Worm (Caenorhabditis elegans): ENCODE measurements around the gene pcca-1.

Gene pcca-1

DNA sequence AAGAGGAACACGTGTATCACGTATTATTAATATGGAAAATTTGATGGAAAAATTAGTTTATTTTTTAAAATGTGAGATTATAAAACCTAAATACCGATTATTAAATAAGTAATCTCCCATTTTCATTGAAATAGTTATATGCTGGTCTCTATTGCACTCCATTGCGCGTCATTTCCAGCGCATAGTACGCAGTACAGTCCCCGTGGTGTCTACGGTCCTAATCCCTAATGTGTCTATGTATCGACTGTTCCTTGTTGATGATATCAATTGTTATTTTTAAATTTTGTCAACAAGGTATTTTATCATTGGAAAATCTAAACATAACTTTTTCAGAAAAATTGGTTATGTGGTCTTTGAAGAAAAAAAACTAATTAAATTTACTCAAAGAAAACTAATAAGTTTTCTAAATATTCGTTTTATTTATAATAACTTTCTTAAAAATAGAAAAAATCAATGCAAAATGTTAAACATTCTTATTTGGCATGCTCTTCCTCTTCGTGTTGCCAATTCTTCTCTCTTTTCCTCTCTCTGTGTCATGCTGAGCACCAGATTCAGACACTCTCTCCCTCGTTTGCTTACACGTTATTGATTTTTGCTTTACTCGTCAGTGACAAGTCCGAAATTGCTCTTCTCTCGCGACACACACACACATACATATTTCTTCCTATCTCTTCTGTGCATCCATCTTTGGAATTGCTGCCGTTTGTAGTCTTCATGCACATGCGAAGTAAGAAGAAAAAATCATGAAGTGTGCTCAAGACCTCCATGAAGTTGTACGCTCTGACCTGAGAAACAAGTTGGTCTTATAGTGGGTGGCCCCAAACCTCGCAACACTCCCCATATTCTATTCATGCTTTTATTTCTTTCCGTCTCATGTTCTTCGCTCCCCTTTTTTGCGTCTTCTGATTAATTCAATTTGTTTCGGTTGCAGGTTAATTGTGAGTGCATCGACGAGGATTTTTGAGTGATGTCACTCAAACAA is 21.5 kb upstream of the pcca-1 start, which contains the start of gene unc-18:
Gene unc-18 (plus strand): TSS at position 932 of the 982 bp plus-strand sequence.
- no peak for TF ChIP-seq cnd-1 (tag; optimal IDR thresholded peaks at IDR 0.05)
- TF ChIP-seq hlh-1 (tag; optimal IDR thresholded peaks at IDR 0.05), result no peak
- no peak for TF ChIP-seq lin-32 (GFP tag; optimal IDR thresholded peaks at IDR 0.05)
- TF ChIP-seq unc-62 (GFP tag; optimal IDR thresholded peaks at IDR 0.05), result peak; percentile 47
- TF ChIP-seq ces-1 (GFP tag; optimal IDR thresholded peaks at IDR 0.05), result peak; percentile 83
- TF ChIP-seq nhr-237 (tag; optimal IDR thresholded peaks at IDR 0.05), result no peak

DNA sequence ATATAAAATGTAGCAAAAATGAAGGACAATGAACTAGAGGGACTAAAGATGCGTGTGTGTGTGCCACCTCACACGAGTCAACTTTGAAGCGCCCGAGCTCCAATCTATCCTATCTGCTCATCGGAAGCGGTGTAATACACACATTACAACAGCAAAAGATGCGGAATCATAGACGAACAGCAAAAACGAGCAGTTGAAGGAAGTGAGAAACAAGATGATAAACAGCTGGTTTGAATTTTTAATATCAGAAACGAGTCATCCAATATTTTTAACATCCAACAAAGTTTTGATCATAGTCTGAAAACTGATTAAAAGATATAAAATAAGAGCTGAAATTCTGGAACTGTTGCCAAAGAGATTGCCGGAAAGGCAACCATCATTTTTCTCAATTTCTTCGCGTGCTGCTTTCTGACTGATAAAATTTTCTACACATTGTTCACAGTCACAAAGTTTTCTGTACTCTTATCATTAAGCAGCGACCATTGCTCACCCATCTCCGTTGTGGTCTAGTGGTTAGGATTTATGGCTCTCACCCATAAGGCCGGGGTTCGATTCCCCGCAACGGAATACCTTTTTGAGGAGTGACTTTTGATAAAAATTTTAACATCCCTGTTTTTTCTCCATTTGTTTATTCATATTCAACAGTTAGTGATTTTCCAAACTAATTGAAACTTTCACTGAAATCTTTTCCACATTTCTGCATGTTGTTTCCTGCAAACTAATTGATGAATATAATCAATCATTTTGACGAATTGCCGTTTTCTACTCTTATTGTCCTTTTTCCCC is 20.0 kb upstream of the pcca-1 start, which contains the start of gene stn-2:
Gene stn-2 (minus strand): TSS at position 75 of the 786 bp plus-strand sequence.
- TF ChIP-seq ztf-11 (tag; optimal IDR thresholded peaks at IDR 0.05) (no peak), lin-13 (tag; optimal IDR thresholded peaks at IDR 0.05) (no peak), sptf-1 (tag; optimal IDR thresholded peaks at IDR 0.05) (no peak), pha-4 (tag; optimal IDR thresholded peaks at IDR 0.05) (no peak), mab-5 (tag; optimal IDR thresholded peaks at IDR 0.05) (no peak), mls-2 (tag; optimal IDR thresholded peaks at IDR 0.05) (no peak), hlh-1 (tag; optimal IDR thresholded peaks at IDR 0.05) (peak; percentile 87), drap-1 (GFP tag; optimal IDR thresholded peaks at IDR 0.05) (no peak), ceh-43 (GFP tag; optimal IDR thresholded peaks at IDR 0.05) (no peak), unc-120 (tag; optimal IDR thresholded peaks at IDR 0.05; ENCODE audit: poor library complexity, severe bottlenecking) (peak; percentile 43), nhr-237 (tag; optimal IDR thresholded peaks at IDR 0.05) (no peak)

DNA sequence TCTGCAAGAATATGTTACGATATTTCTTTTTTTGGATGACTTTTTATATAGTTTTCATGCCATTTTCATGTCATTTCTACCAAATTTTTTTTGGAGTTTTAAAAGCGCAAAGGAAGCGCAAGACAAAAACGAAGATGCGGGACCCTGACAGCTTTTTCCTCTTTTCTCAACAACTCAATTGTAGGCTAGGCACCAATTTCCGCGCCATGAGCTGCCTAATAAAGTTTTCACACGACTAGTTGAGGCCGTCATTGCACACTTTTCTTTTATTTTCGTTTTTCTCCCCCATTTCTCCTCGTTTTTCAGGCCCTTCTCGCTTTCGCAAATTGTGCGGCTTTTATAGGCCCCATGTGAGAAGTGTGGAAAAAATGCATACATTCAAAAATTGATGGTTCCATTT is 19.0 kb upstream of the pcca-1 start:
- TF ChIP-seq ces-1 (GFP tag; optimal IDR thresholded peaks at IDR 0.05), result peak; percentile 87
- no peak for TF ChIP-seq hlh-1 (tag; optimal IDR thresholded peaks at IDR 0.05)

DNA sequence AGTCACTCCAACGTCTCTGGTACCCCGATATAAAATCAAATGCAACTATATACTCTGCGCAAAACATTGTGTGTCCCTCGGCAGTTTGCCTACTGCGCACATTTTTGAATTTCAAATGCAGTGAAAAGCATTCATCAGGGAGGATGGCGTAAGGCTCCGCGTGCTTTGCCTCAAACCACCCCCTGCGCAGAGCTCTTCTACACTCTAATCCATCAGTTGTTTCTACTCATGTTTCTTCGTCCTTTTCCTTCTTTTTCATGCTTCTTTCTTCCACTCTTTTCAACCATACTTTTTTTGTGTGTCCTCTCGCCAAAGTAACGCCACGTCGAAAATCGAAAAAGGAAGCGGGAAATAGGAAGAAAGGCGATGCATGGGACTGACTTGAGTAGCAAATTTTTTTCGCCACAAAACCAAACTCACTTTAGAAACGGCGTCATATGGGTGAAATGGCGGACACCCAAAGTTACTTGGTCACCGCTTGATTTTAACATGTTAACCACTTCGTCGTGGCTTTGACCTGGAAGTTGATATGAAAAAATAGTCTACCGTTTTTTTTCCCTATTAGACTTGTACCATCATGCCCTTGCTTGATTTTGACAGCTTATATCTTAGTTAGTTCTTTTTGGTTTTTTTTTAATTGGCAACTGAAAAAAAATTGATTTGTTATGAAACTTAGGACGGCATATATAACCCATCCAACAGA is 17.8 kb upstream of the pcca-1 start:
- TF ChIP-seq zip-8 (tag; optimal IDR thresholded peaks at IDR 0.05), result no peak
- peak; percentile 20 for TF ChIP-seq ces-1 (GFP tag; optimal IDR thresholded peaks at IDR 0.05)

DNA sequence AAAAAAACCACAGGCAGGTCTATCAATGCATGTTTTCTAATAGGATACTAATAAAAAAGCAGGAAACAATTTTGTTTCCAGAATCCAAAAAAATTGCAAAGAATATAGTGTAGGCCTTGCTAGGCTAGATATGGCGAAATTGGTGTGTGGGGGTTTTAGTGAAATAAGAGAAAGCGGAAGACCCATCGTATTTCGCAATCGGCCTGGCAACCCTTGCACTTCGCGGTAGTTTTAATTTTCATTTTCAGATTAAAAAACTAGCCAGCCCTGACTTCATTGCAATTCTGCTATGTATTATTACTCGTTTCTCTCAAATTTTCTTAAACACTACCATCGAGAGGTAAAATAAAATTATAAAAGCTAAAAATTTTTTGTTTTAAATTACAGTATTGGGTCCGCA is 14.1 kb upstream of the pcca-1 start:
- TF ChIP-seq ceh-83 (GFP tag; optimal IDR thresholded peaks at IDR 0.05) (no peak), sptf-1 (tag; optimal IDR thresholded peaks at IDR 0.05) (no peak), unc-120 (tag; optimal IDR thresholded peaks at IDR 0.05; ENCODE audit: poor library complexity, severe bottlenecking) (no peak), ceh-39 (tag; optimal IDR thresholded peaks at IDR 0.05) (no peak), mab-5 (tag; optimal IDR thresholded peaks at IDR 0.05) (no peak), unc-62 (GFP tag; optimal IDR thresholded peaks at IDR 0.05) (no peak)

DNA sequence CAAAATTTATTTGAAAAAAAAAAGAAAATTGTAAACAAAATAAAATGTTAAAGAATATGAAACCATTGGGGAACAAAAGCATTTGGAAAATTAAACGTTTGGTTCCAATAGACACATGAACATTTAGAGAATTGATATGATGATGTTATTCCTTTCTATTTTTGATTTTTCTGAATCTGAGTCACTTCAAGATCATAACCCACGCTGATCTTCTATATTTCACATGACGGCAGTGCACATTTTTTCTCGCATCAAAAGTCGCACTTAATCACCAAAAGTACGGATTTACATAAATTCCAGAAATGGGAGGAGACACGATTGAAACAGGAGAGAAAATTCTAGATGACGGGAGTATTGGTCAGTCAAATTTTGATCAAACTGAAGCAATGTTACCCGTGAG is 11.9 kb upstream of the pcca-1 start, which contains the start of gene F27D9.2:
Gene F27D9.2 (plus strand): TSS at position 301 of the 400 bp plus-strand sequence.
- TF ChIP-seq sptf-1 (tag; optimal IDR thresholded peaks at IDR 0.05), result no peak

DNA sequence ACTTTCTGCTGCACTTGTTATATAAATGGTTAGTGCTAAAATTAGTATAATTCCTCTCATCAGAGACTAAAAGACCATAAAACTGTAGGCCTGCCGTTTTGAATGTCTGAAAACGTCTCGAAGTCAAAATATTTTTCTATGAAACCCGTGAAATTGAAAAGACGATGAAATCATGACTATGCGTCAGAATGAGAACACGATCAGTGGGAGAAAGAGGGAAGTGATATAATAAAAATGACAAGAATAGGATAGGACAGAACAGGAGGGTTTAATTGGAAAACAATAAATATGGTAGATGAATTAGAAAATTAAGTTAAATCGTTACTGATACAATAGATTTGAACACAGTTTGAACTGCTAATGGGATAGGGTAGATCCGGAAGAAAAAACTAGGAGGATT is 9.9 kb upstream of the pcca-1 start, which contains the start of gene F27D9.7:
Gene F27D9.7 (minus strand): TSS at position 101 of the 400 bp plus-strand sequence.
- TF ChIP-seq nhr-12 (tag; optimal IDR thresholded peaks at IDR 0.05), result no peak

DNA sequence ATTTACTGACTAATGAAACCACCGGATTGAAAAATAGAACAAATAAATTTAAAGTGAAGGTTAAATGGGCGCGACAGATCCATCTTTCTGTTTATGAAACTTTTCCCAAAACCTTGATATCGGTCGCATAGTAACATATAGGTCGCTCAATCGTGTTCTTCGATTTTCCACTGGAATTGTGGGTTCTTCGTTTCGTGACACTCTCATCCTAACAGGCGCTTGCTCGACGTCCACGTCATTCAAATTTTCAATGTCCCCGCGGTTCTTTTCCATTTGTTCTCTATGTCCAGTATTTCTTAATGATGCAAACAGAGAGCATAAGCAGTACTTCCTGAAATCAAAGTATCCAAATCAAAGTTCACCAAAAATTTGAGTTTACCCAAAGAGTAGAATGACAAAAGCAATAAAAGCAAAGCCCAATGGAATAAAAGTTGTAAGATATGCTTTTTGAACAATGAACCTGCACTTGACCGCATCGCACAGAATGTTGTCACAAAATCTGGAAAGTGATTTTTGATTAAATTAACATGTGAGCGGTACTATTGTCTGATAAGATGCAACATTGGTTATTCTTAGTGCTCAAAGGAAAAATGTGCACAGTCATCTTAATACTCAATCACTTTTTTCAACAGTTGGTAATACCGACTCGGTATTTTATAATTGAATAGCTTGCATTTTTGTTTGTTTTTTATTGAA is 6.8 kb upstream of the pcca-1 start, which contains the start of gene F27D9.13:
Gene F27D9.13 (minus strand): TSS at position 51 of the 696 bp plus-strand sequence.
- TF ChIP-seq pha-4 (tag; optimal IDR thresholded peaks at IDR 0.05), result no peak
- TF ChIP-seq nhr-28 (tag; optimal IDR thresholded peaks at IDR 0.05), result no peak
- no peak for TF ChIP-seq nhr-12 (tag; optimal IDR thresholded peaks at IDR 0.05)
- TF ChIP-seq ceh-43 (GFP tag; optimal IDR thresholded peaks at IDR 0.05), result no peak
- TF ChIP-seq mep-1 (tag; optimal IDR thresholded peaks at IDR 0.05), result no peak
- TF ChIP-seq ceh-83 (GFP tag; optimal IDR thresholded peaks at IDR 0.05), result no peak
- no peak for TF ChIP-seq flh-1 (GFP tag; optimal IDR thresholded peaks at IDR 0.05)
- TF ChIP-seq nhr-237 (tag; optimal IDR thresholded peaks at IDR 0.05), result no peak
- TF ChIP-seq M03D4.4 (tag; optimal IDR thresholded peaks at IDR 0.05), result no peak
- no peak for TF ChIP-seq unc-120 (tag; optimal IDR thresholded peaks at IDR 0.05; ENCODE audit: poor library complexity, severe bottlenecking)
- TF ChIP-seq drap-1 (GFP tag; optimal IDR thresholded peaks at IDR 0.05), result no peak
- TF ChIP-seq zip-8 (tag; optimal IDR thresholded peaks at IDR 0.05), result no peak
- no peak for TF ChIP-seq mls-2 (tag; optimal IDR thresholded peaks at IDR 0.05)
- TF ChIP-seq lin-32 (GFP tag; optimal IDR thresholded peaks at IDR 0.05), result no peak
- no peak for TF ChIP-seq elt-3 (tag; optimal IDR thresholded peaks at IDR 0.05)
- TF ChIP-seq snpc-4 (tag; optimal IDR thresholded peaks at IDR 0.05), result no peak

All from whole organism, mixed stage, embryonic.